Fruit fly (Drosophila melanogaster) whole organism, pupa: ENCODE results near the gene CG15145.

Source experiments
- CG10348 ChIP-seq: fragments of 200-800 bp; sonication (Bioruptor generic); IDR thresholded peaks from 2 replicates; pipeline ENCODE4 v1.3.6; 2022; ENCODE audit warnings: missing biosample characterization, missing genetic modification characterization
- CG13204 ChIP-seq: fragments of 200-800 bp; sonication (Bioruptor generic); optimal IDR thresholded peaks from 2 replicates; lab custom pipeline; 2018; ENCODE audit warnings: missing biosample characterization, mild to moderate bottlenecking, missing genetic modification characterization, moderate library complexity
- CG14655 ChIP-seq: fragments of 200-800 bp; sonication (Bioruptor generic); optimal IDR thresholded peaks from 3 replicates; lab custom pipeline; 2017; ENCODE audit warnings: mild to moderate bottlenecking, missing biosample characterization, missing genetic modification reagents, missing genetic modification characterization
- CG32121 ChIP-seq: fragments of 200-800 bp; sonication (Bioruptor generic); IDR thresholded peaks from 2 replicates; pipeline ENCODE4 v1.3.6; 2022; ENCODE audit warnings: missing biosample characterization, missing genetic modification characterization
- CG34367 ChIP-seq: fragments of 200-800 bp; sonication (Bioruptor generic); optimal IDR thresholded peaks from 2 replicates; lab custom pipeline; 2018; ENCODE audit warnings: missing biosample characterization, mild to moderate bottlenecking, missing genetic modification characterization
- CG4496 ChIP-seq: fragments of 200-800 bp; sonication (Bioruptor generic); IDR thresholded peaks from 3 replicates; pipeline ENCODE4 v1.3.6; 2022; ENCODE audit warnings: missing biosample characterization, missing genetic modification characterization
- CG8159 ChIP-seq: fragments of 200-800 bp; sonication (Bioruptor generic); optimal IDR thresholded peaks from 3 replicates; lab custom pipeline; 2018; ENCODE audit warnings: missing biosample characterization, mild to moderate bottlenecking, missing genetic modification characterization, moderate library complexity
- CG8301 ChIP-seq: fragments of 200-800 bp; sonication (Bioruptor generic); optimal IDR thresholded peaks from 2 replicates; lab custom pipeline; 2018; ENCODE audit warnings: missing biosample characterization, mild to moderate bottlenecking, missing genetic modification characterization
- CG9948 ChIP-seq: fragments of 200-800 bp; sonication (Bioruptor generic); optimal IDR thresholded peaks from 2 replicates; lab custom pipeline; 2018; ENCODE audit warnings: missing biosample characterization, mild to moderate bottlenecking, missing genetic modification characterization, moderate library complexity
- EcR ChIP-seq: fragments of 200-800 bp; sonication (Bioruptor generic); optimal IDR thresholded peaks from 3 replicates; lab custom pipeline; 2019; ENCODE audit warnings: missing biosample characterization, missing genetic modification characterization, mild to moderate bottlenecking, moderate library complexity, missing genetic modification reagents
- Ets98B ChIP-seq: fragments of 200-800 bp; sonication (Bioruptor generic); IDR thresholded peaks from 2 replicates; pipeline ENCODE4 v1.3.6; 2022; ENCODE audit warnings: missing biosample characterization, missing genetic modification characterization
- Pif1B ChIP-seq: fragments of 200-800 bp; sonication (Bioruptor generic); optimal IDR thresholded peaks from 3 replicates; lab custom pipeline; 2016; ENCODE audit warnings: missing biosample characterization, missing genetic modification characterization
- Snoo ChIP-seq: fragments of 200-800 bp; sonication (Bioruptor generic); optimal IDR thresholded peaks from 3 replicates; lab custom pipeline; 2017; ENCODE audit warnings: missing biosample characterization, mild to moderate bottlenecking, missing genetic modification characterization, inconsistent platforms
- fd96Ca ChIP-seq: fragments of 200-800 bp; sonication (Bioruptor generic); IDR thresholded peaks from 3 replicates; pipeline ENCODE4 v1.3.6; 2022; ENCODE audit warnings: missing biosample characterization, missing genetic modification characterization

- TF ChIP-seq CG8159 (tag; lab: Kevin White, UChicago) (peak; percentile 63), CG4496 (no peak), CG32121 (no peak), Snoo (tag; lab: Kevin White, UChicago) (no peak), CG34367 (tag; lab: Kevin White, UChicago) (no peak), fd96Ca (GFP tag; lab: Robert Waterston, UW) (no peak), CG9948 (tag; lab: Kevin White, UChicago) (no peak), CG10348 (no peak), CG8301 (peak; percentile 3), CG14655 (GFP tag; lab: Kevin White, UChicago) (peak; percentile 27), Ets98B (no peak), Pif1B (GFP tag; lab: Kevin White, UChicago) (no peak), EcR (GFP tag; lab: Kevin White, UChicago) (no peak), CG13204 (GFP tag; lab: Kevin White, UChicago) (no peak)
Observed at dm6 chr2L:17558111-17558773, 26.2 kb upstream of the CG15145 start.
